Fruit fly (Drosophila melanogaster): ENCODE measurements around the gene Dci.

Gene Dci

dm6 chr3L:802700-803273 is 48.4 kb upstream of the Dci start (continued):
- TF ChIP-seq CG11504 (tag; optimal IDR thresholded peaks at IDR 0.05): peak; percentile 87
- no peak for TF ChIP-seq bbx (GFP tag; IDR thresholded peaks at IDR 0.05; ENCODE audit: partially characterized antibody)
- peak; percentile 78 for TF ChIP-seq wor (GFP tag; IDR thresholded peaks at IDR 0.05)
- peak; percentile 90 for TF ChIP-seq Sox102F (GFP tag; optimal IDR thresholded peaks at IDR 0.05)
- TF ChIP-seq CG11456 (GFP tag; IDR thresholded peaks at IDR 0.05): peak; percentile 94
- peak; percentile 76 for TF ChIP-seq CG7357 (GFP tag; IDR thresholded peaks at IDR 0.05)
- peak; percentile 96 for TF ChIP-seq CG12769 (tag; optimal IDR thresholded peaks at IDR 0.05)
- peak; percentile 73 for TF ChIP-seq D19A (tag; optimal IDR thresholded peaks at IDR 0.05)
- peak; percentile 87 for TF ChIP-seq ERR (GFP tag; optimal IDR thresholded peaks at IDR 0.05)
- TF ChIP-seq klu (GFP tag; IDR thresholded peaks at IDR 0.05): peak; percentile 83
- TF ChIP-seq CG3995 (GFP tag; optimal IDR thresholded peaks at IDR 0.05): peak; percentile 30
- peak; percentile 90 for TF ChIP-seq NfI (GFP tag; optimal IDR thresholded peaks at IDR 0.05)
- peak; percentile 87 for TF ChIP-seq Taf1 (GFP tag; IDR thresholded peaks at IDR 0.05)
- peak; percentile 91 to 93 for TF ChIP-seq dpn (GFP tag; optimal IDR thresholded peaks at IDR 0.05)
- peak; percentile 69 for TF ChIP-seq CG1792 (GFP tag; optimal IDR thresholded peaks at IDR 0.05)
- TF ChIP-seq kah (GFP tag; optimal IDR thresholded peaks at IDR 0.05): peak; percentile 52
- TF ChIP-seq CG3065 (GFP tag; optimal IDR thresholded peaks at IDR 0.05): peak; percentile 60
- TF ChIP-seq Sry-β (GFP tag; optimal IDR thresholded peaks at IDR 0.05): peak; percentile 2
- peak; percentile 75 for TF ChIP-seq CG18764 (GFP tag; optimal IDR thresholded peaks at IDR 0.05)

- TF ChIP-seq CG9797 (GFP tag; optimal IDR thresholded peaks at IDR 0.05) (no peak), CG14441 (GFP tag; IDR thresholded peaks at IDR 0.05) (no peak), jigr1 (GFP tag; IDR thresholded peaks at IDR 0.05) (no peak), sens (GFP tag) (peak; percentile 22), en (GFP tag; optimal IDR thresholded peaks at IDR 0.05) (no peak), D19A (tag; optimal IDR thresholded peaks at IDR 0.05) (no peak), org-1 (GFP tag; optimal IDR thresholded peaks at IDR 0.05) (no peak), btn (GFP tag; optimal IDR thresholded peaks at IDR 0.05) (no peak), z (GFP tag; IDR thresholded peaks at IDR 0.05) (no peak)
These were observed 47.2 kb upstream of the Dci start, which contains the start of gene CG13898 for dm6 chr3L:803951-804350. CG13898 (minus strand) TSS chr3L:804051.

dm6 chr3L:804557-805260 is 46.4 kb upstream of the Dci start:
- TF ChIP-seq CG12236 (GFP tag; optimal IDR thresholded peaks at IDR 0.05): no peak
- TF ChIP-seq CG7987 (GFP tag; optimal IDR thresholded peaks at IDR 0.05): no peak
- TF ChIP-seq Lhr (GFP tag; optimal IDR thresholded peaks at IDR 0.05): no peak
- TF ChIP-seq zfh2 (GFP tag; optimal IDR thresholded peaks at IDR 0.05): no peak
- no peak for TF ChIP-seq CG5180 (GFP tag; optimal IDR thresholded peaks at IDR 0.05)
- TF ChIP-seq CG7357 (GFP tag; IDR thresholded peaks at IDR 0.05): no peak
- TF ChIP-seq CG13123 (GFP tag; optimal IDR thresholded peaks at IDR 0.05): no peak
- no peak for TF ChIP-seq Bdp1 (GFP tag; optimal IDR thresholded peaks at IDR 0.05)
- TF ChIP-seq ems (GFP tag; optimal IDR thresholded peaks at IDR 0.05): no peak
- no peak for TF ChIP-seq Kr (GFP tag; optimal IDR thresholded peaks at IDR 0.05)
- peak; percentile 0 for TF ChIP-seq Deaf1 (tag; optimal IDR thresholded peaks at IDR 0.05)
- no peak for TF ChIP-seq CG11456 (GFP tag; IDR thresholded peaks at IDR 0.05)
- TF ChIP-seq fd3F (GFP tag; optimal IDR thresholded peaks at IDR 0.05): no peak
- peak; percentile 44; the same call in 1 of the 2 replicates for TF ChIP-seq ara (GFP tag; IDR thresholded peaks at IDR 0.05)
- TF ChIP-seq CG17186 (GFP tag; optimal IDR thresholded peaks at IDR 0.05): no peak
- TF ChIP-seq h (optimal IDR thresholded peaks at IDR 0.05): no peak
- TF ChIP-seq Bgb (GFP tag; IDR thresholded peaks at IDR 0.05; ENCODE audit: partially characterized antibody): no peak
- TF ChIP-seq Ada2b (GFP tag; IDR thresholded peaks at IDR 0.05): no peak
- TF ChIP-seq Trl (optimal IDR thresholded peaks at IDR 0.05): no peak
- no peak for TF ChIP-seq Trl (GFP tag; optimal IDR thresholded peaks at IDR 0.05)
- TF ChIP-seq sob (GFP tag; IDR thresholded peaks at IDR 0.05): no peak
- TF ChIP-seq sd (tag; optimal IDR thresholded peaks at IDR 0.05): no peak
- TF ChIP-seq BEAF-32 (GFP tag; optimal IDR thresholded peaks at IDR 0.05): no peak
- TF ChIP-seq CkIIα-i1 (GFP tag; IDR thresholded peaks at IDR 0.05): no peak

Data from whole organism, embryonic.